Fruit fly (Drosophila melanogaster) whole organism, embryonic: ENCODE results near the gene CG4382.

Experiments used
- Atf3 ChIP-seq: fragments of 200-800 bp; sonication (Bioruptor generic); optimal IDR thresholded peaks from 3 replicates; lab custom pipeline; 2016; ENCODE audit warnings: missing biosample characterization, missing genetic modification characterization
- BEAF-32 ChIP-seq: fragments of 200-800 bp; sonication (Bioruptor generic); optimal IDR thresholded peaks from 3 replicates; lab custom pipeline; 2017; ENCODE audit warnings: missing biosample characterization, missing genetic modification characterization, mild to moderate bottlenecking, moderate library complexity, missing genetic modification reagents
- CG1024 ChIP-seq: fragments of 200-800 bp; sonication (Bioruptor generic); IDR thresholded peaks from 2 replicates; pipeline ENCODE4 v1.3.6; 2022; ENCODE audit warnings: missing biosample characterization, missing genetic modification characterization
- CG10979 ChIP-seq: fragments of 200-800 bp; sonication (Bioruptor generic); optimal IDR thresholded peaks from 2 replicates; lab custom pipeline; 2018; ENCODE audit warnings: missing biosample characterization, mild to moderate bottlenecking, missing genetic modification characterization, moderate library complexity
- CG11398 ChIP-seq: fragments of 200-800 bp; sonication (Bioruptor generic); optimal IDR thresholded peaks from 2 replicates; lab custom pipeline; 2016; ENCODE audit warnings: missing biosample characterization, missing genetic modification characterization
- CG12659 ChIP-seq: fragments of 200-800 bp; sonication (Bioruptor generic); optimal IDR thresholded peaks from 3 replicates; lab custom pipeline; 2017; ENCODE audit warnings: mild to moderate bottlenecking, missing biosample characterization, missing genetic modification reagents, missing genetic modification characterization
- CG13287 ChIP-seq: fragments of 200-800 bp; sonication (Bioruptor generic); IDR thresholded peaks from 2 replicates; pipeline ENCODE4 v1.3.6; 2022; ENCODE audit warnings: missing biosample characterization, missing genetic modification characterization; ENCODE audit not compliant: partially characterized antibody
- CG13424 ChIP-seq: fragments of 200-800 bp; sonication (Bioruptor generic); optimal IDR thresholded peaks from 2 replicates; lab custom pipeline; 2019; ENCODE audit warnings: missing biosample characterization, mild to moderate bottlenecking, missing genetic modification characterization, moderate library complexity
- CG14710 ChIP-seq: fragments of 200-800 bp; sonication (Bioruptor generic); optimal IDR thresholded peaks from 3 replicates; lab custom pipeline; 2019; ENCODE audit warnings: missing biosample characterization, mild to moderate bottlenecking, missing genetic modification characterization, moderate library complexity
- CG1602 ChIP-seq: fragments of 200-800 bp; sonication (Bioruptor generic); optimal IDR thresholded peaks from 3 replicates; lab custom pipeline; 2016; ENCODE audit warnings: missing biosample characterization, missing genetic modification characterization
- CG16779 ChIP-seq: fragments of 200-800 bp; sonication (Bioruptor generic); IDR thresholded peaks from 2 replicates; pipeline ENCODE4 v1.3.6; 2022; ENCODE audit warnings: missing biosample characterization, missing genetic modification characterization
- CG16815 ChIP-seq: fragments of 200-800 bp; sonication (Bioruptor generic); optimal IDR thresholded peaks from 3 replicates; lab custom pipeline; 2017; ENCODE audit warnings: missing biosample characterization, mild to moderate bottlenecking, missing genetic modification characterization
- CG18262 ChIP-seq: fragments of 200-800 bp; optimal IDR thresholded peaks from 3 replicates; lab custom pipeline; 2019; ENCODE audit warnings: missing biosample characterization, mild to moderate bottlenecking, missing genetic modification characterization, moderate library complexity
- CG2120 ChIP-seq: fragments of 200-800 bp; sonication (Bioruptor generic); optimal IDR thresholded peaks from 3 replicates; lab custom pipeline; 2016; ENCODE audit warnings: missing biosample characterization, missing genetic modification characterization
- CG2129 ChIP-seq: fragments of 200-800 bp; sonication (Bioruptor generic); IDR thresholded peaks from 2 replicates; pipeline ENCODE4 v1.3.6; 2022; ENCODE audit warnings: missing biosample characterization, missing genetic modification characterization; ENCODE audit not compliant: partially characterized antibody
- CG2202 ChIP-seq: fragments of 200-800 bp; sonication (Bioruptor generic); optimal IDR thresholded peaks from 2 replicates; lab custom pipeline; 2018; ENCODE audit warnings: missing biosample characterization, mild to moderate bottlenecking, missing genetic modification characterization
- CG3838 ChIP-seq: fragments of 200-800 bp; sonication (Bioruptor generic); optimal IDR thresholded peaks from 3 replicates; lab custom pipeline; 2016; ENCODE audit warnings: missing biosample characterization, missing genetic modification characterization
- CG6654 ChIP-seq: fragments of 200-800 bp; sonication (Bioruptor generic); optimal IDR thresholded peaks from 2 replicates; lab custom pipeline; 2017; ENCODE audit warnings: missing biosample characterization, mild to moderate bottlenecking, missing genetic modification characterization
- CG6854 ChIP-seq: fragments of 200-800 bp; sonication (Bioruptor generic); optimal IDR thresholded peaks from 3 replicates; lab custom pipeline; 2017; ENCODE audit warnings: missing biosample characterization, mild to moderate bottlenecking, missing genetic modification characterization
- CG7963 ChIP-seq: fragments of 200-800 bp; sonication (Bioruptor generic); IDR thresholded peaks from 3 replicates; pipeline ENCODE4 v1.3.6; 2022; ENCODE audit warnings: missing biosample characterization, missing genetic modification characterization; ENCODE audit not compliant: partially characterized antibody
- CG8281 ChIP-seq: fragments of 200-800 bp; sonication (Bioruptor generic); optimal IDR thresholded peaks from 2 replicates; lab custom pipeline; 2018; ENCODE audit warnings: missing biosample characterization, mild to moderate bottlenecking, missing genetic modification characterization, moderate library complexity
- CG9727 ChIP-seq: fragments of 200-800 bp; sonication (Bioruptor generic); optimal IDR thresholded peaks from 3 replicates; lab custom pipeline; 2017; ENCODE audit warnings: missing biosample characterization, mild to moderate bottlenecking, missing genetic modification characterization
- CrebB ChIP-seq: fragments of 200-800 bp; sonication (Bioruptor generic); optimal IDR thresholded peaks from 3 replicates; lab custom pipeline; 2018; ENCODE audit warnings: missing biosample characterization, mild to moderate bottlenecking, missing genetic modification characterization
- Dbx ChIP-seq: fragments of 200-800 bp; sonication (Bioruptor generic); IDR thresholded peaks from 3 replicates; pipeline ENCODE4 v1.3.6; 2022; ENCODE audit warnings: missing biosample characterization, missing genetic modification characterization
- Dfd ChIP-seq, 2 experiments: fragments of >200 bp; optimal IDR thresholded peaks; 2 replicates each; lab custom pipeline; 2017; ENCODE audit warnings: missing biosample characterization in 2 of 2, missing genetic modification characterization in 2 of 2
- Dip3 ChIP-seq: fragments of 200-800 bp; sonication (Bioruptor generic); optimal IDR thresholded peaks from 3 replicates; lab custom pipeline; 2016; ENCODE audit warnings: missing biosample characterization, missing genetic modification characterization
- Ets65A ChIP-seq: fragments of 200-800 bp; sonication (Bioruptor generic); peaks from one replicate; lab custom pipeline; 2016; ENCODE audit warnings: missing biosample characterization, missing genetic modification characterization
- Gsc ChIP-seq: fragments of 200-800 bp; sonication (Bioruptor generic); IDR thresholded peaks from 2 replicates; pipeline ENCODE4 v1.3.6; 2022; ENCODE audit warnings: missing biosample characterization, missing genetic modification characterization
- Jarid2 ChIP-seq: fragments of 200-800 bp; sonication (Bioruptor generic); optimal IDR thresholded peaks from 3 replicates; lab custom pipeline; 2017; ENCODE audit warnings: mild to moderate bottlenecking, missing biosample characterization, missing genetic modification reagents, missing genetic modification characterization
- Lhr ChIP-seq: fragments of 200-800 bp; sonication (Bioruptor generic); optimal IDR thresholded peaks from 3 replicates; lab custom pipeline; 2017; ENCODE audit warnings: mild to moderate bottlenecking, missing biosample characterization, missing genetic modification reagents, missing genetic modification characterization
- Mad ChIP-seq: fragments of 200-800 bp; sonication (Bioruptor generic); optimal IDR thresholded peaks from 2 replicates; lab custom pipeline; 2016; ENCODE audit warnings: missing biosample characterization, missing genetic modification characterization
- Myb ChIP-seq: fragments of 200-800 bp; sonication (Bioruptor generic); optimal IDR thresholded peaks from 2 replicates; lab custom pipeline; 2016; ENCODE audit warnings: missing biosample characterization, missing genetic modification characterization
- NfI ChIP-seq: fragments of 200-800 bp; sonication (Bioruptor generic); optimal IDR thresholded peaks from 3 replicates; lab custom pipeline; 2018; ENCODE audit warnings: missing biosample characterization, mild to moderate bottlenecking, missing genetic modification characterization, moderate library complexity
- btn ChIP-seq: fragments of 200-800 bp; sonication (Bioruptor generic); optimal IDR thresholded peaks from 2 replicates; lab custom pipeline; 2016; ENCODE audit warnings: missing biosample characterization, missing genetic modification characterization
- chinmo ChIP-seq: fragments of 200-800 bp; sonication (Bioruptor generic); IDR thresholded peaks from 4 replicates; pipeline ENCODE4 v1.3.6; 2022; ENCODE audit warnings: missing biosample characterization, missing genetic modification characterization; ENCODE audit not compliant: partially characterized antibody
- cwo ChIP-seq: fragments of 200-800 bp; sonication (Bioruptor generic); optimal IDR thresholded peaks from 3 replicates; lab custom pipeline; 2017; ENCODE audit warnings: missing biosample characterization, missing genetic modification characterization, mild to moderate bottlenecking, moderate library complexity, missing genetic modification reagents
- emc ChIP-seq: fragments of 200-800 bp; sonication (Bioruptor generic); optimal IDR thresholded peaks from 2 replicates; lab custom pipeline; 2016; ENCODE audit warnings: missing biosample characterization, missing genetic modification characterization
- eyg ChIP-seq: fragments of 200-800 bp; sonication (Bioruptor generic); optimal IDR thresholded peaks from 3 replicates; lab custom pipeline; 2016; ENCODE audit warnings: missing biosample characterization, missing genetic modification characterization
- ftz-f1 ChIP-seq: fragments of 200-800 bp; sonication (Bioruptor generic); optimal IDR thresholded peaks from 2 replicates; lab custom pipeline; 2016; ENCODE audit warnings: missing biosample characterization, missing genetic modification characterization
- hkb ChIP-seq, 2 experiments: fragments of 200-800 bp in 1 of 2; fragments of >200 bp in 1 of 2; sonication (Bioruptor generic) in 1 of 2; IDR thresholded peaks in 1 of 2; optimal IDR thresholded peaks in 1 of 2; 2 replicates each; pipeline versions ENCODE4 v1.3.6 to Lab custom; 2017 to 2022; ENCODE audit warnings: missing biosample characterization in 1 of 2, missing genetic modification characterization in 1 of 2
- lov ChIP-seq, 2 experiments: fragments of 200-800 bp in 1 of 2; fragments of >200 bp in 1 of 2; sonication (Bioruptor generic) in 1 of 2; IDR thresholded peaks in 1 of 2; optimal IDR thresholded peaks in 1 of 2; 2 replicates in 1 of 2; 3 replicates in 1 of 2; pipeline versions ENCODE4 v1.3.6 to Lab custom; 2017 to 2022; ENCODE audit warnings: missing biosample characterization in 1 of 2, missing genetic modification characterization in 1 of 2
- maf-S ChIP-seq: fragments of 200-800 bp; sonication (Bioruptor generic); optimal IDR thresholded peaks from 2 replicates; lab custom pipeline; 2016; ENCODE audit warnings: missing biosample characterization, missing genetic modification characterization
- onecut ChIP-seq: fragments of 200-800 bp; sonication (Bioruptor generic); IDR thresholded peaks from 2 replicates; pipeline ENCODE4 v1.3.6; 2022; ENCODE audit warnings: missing biosample characterization, missing genetic modification characterization
- phol ChIP-seq: fragments of 200-800 bp; sonication (Bioruptor generic); optimal IDR thresholded peaks from 3 replicates; lab custom pipeline; 2018; ENCODE audit warnings: missing biosample characterization, mild to moderate bottlenecking, missing genetic modification characterization, moderate library complexity
- row ChIP-seq: fragments of 200-800 bp; sonication (Bioruptor generic); IDR thresholded peaks from 3 replicates; pipeline ENCODE4 v1.3.6; 2022; ENCODE audit warnings: missing biosample characterization, missing genetic modification characterization
- scrt ChIP-seq: fragments of 200-800 bp; sonication (Bioruptor generic); optimal IDR thresholded peaks from 2 replicates; lab custom pipeline; 2018; ENCODE audit warnings: missing biosample characterization, mild to moderate bottlenecking, missing genetic modification characterization, moderate library complexity
- sens-2 ChIP-seq: fragments of 200-800 bp; sonication (Bioruptor generic); IDR thresholded peaks from 2 replicates; pipeline ENCODE4 v1.3.6; 2022; ENCODE audit warnings: missing biosample characterization, missing genetic modification characterization
- toy ChIP-seq: fragments of 200-800 bp; sonication (Bioruptor generic); IDR thresholded peaks from 2 replicates; pipeline ENCODE4 v1.3.6; 2022; ENCODE audit warnings: missing biosample characterization, missing genetic modification characterization
- trh ChIP-seq: fragments of 200-800 bp; sonication (Bioruptor generic); optimal IDR thresholded peaks from 2 replicates; lab custom pipeline; 2016; ENCODE audit warnings: missing biosample characterization, missing genetic modification characterization
- unpg ChIP-seq: fragments of 200-800 bp; sonication (Bioruptor generic); optimal IDR thresholded peaks from 3 replicates; lab custom pipeline; 2018; ENCODE audit warnings: missing biosample characterization, mild to moderate bottlenecking, missing genetic modification characterization, moderate library complexity

CG4382 gene

DNA sequence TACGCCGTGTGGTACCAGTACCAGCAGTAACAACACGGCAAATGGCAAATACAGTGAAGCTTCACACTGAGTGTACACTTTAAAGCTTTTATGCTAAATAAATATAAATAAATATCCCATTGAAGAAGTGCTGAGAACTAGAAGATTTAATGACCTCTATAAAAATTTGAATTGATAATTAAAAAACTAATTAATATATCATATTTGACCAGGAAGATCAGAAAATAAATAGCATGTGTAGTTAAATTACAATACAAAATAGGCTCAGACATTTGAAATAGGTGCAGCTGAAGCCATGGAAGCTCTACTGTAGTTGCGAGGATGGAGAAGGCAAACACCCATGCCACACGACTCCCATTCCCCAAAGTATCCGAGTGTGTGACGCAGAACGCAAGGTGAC is 36.1 kb downstream of the CG4382 start (continued):
- TF ChIP-seq onecut (GFP tag; lab: Robert Waterston, UW) (no peak), hkb (optimal IDR thresholded peaks at IDR 0.05; lab: Kevin White, UChicago) (no peak), hkb (GFP tag; IDR thresholded peaks at IDR 0.05; lab: Robert Waterston, UW) (peak; percentile 33; the same call in 1 of the 2 replicates), CG6854 (GFP tag; lab: Kevin White, UChicago) (peak; percentile 46), NfI (GFP tag; lab: Kevin White, UChicago) (peak; percentile 12), maf-S (GFP tag; lab: Kevin White, UChicago) (no peak), Mad (GFP tag; lab: Kevin White, UChicago) (no peak), Dbx (GFP tag; lab: Robert Waterston, UW) (no peak), CrebB (tag; lab: Kevin White, UChicago) (no peak), CG2129 (no peak), Myb (GFP tag; lab: Kevin White, UChicago) (no peak), CG1602 (GFP tag; lab: Kevin White, UChicago) (peak; percentile 2), Dip3 (no peak), CG3838 (GFP tag; lab: Kevin White, UChicago) (no peak), lov (optimal IDR thresholded peaks at IDR 0.05; lab: Kevin White, UChicago) (no peak), lov (GFP tag; IDR thresholded peaks at IDR 0.05; lab: Robert Waterston, UW) (no peak), Jarid2 (no peak), CG18262 (tag; lab: Kevin White, UChicago) (peak; percentile 42), CG13424 (peak; percentile 60), unpg (peak; percentile 42), phol (tag; lab: Kevin White, UChicago) (peak; percentile 59), eyg (GFP tag; lab: Kevin White, UChicago) (no peak), scrt (GFP tag; lab: Kevin White, UChicago) (peak; percentile 23), trh (no peak), CG10979 (tag; lab: Kevin White, UChicago) (peak; percentile 17), Dfd (GFP tag; optimal IDR thresholded peaks at IDR 0.05; lab: Kevin White, UChicago) (no peak), CG2120 (peak; percentile 52), Atf3 (GFP tag; lab: Kevin White, UChicago) (no peak), CG6654 (GFP tag; lab: Kevin White, UChicago) (no peak), CG7963 (GFP tag; lab: Robert Waterston, UW) (no peak), CG16815 (GFP tag; lab: Kevin White, UChicago) (peak; percentile 18), CG12659 (GFP tag; lab: Kevin White, UChicago) (peak; percentile 31), CG13287 (no peak), row (GFP tag; lab: Robert Waterston, UW) (peak; percentile 55), CG11398 (GFP tag; lab: Kevin White, UChicago) (no peak), chinmo (GFP tag; lab: Robert Waterston, UW) (no peak), CG2202 (tag; lab: Kevin White, UChicago) (no peak), CG9727 (GFP tag; lab: Kevin White, UChicago) (peak; percentile 31), toy (GFP tag; lab: Robert Waterston, UW) (no peak), CG14710 (tag; lab: Kevin White, UChicago) (no peak), ftz-f1 (no peak), CG16779 (no peak), Gsc (GFP tag; lab: Robert Waterston, UW) (no peak), CG1024 (GFP tag; lab: Robert Waterston, UW) (no peak), emc (no peak), sens-2 (no peak), Lhr (GFP tag; lab: Kevin White, UChicago) (no peak), CG8281 (tag; lab: Kevin White, UChicago) (no peak), cwo (GFP tag; lab: Kevin White, UChicago) (peak; percentile 34), BEAF-32 (GFP tag; lab: Kevin White, UChicago) (no peak), btn (GFP tag; lab: Kevin White, UChicago) (no peak), Ets65A (GFP tag; lab: Kevin White, UChicago) (peak; percentile 83)
